In genomic region chr3L:14556774-14557741, dm6 we compare ENCODE assay signal across 5 fruit fly cellular contexts.
TF ChIP-seq lines count a peak whose summit lies in the region.

No protein-coding gene starts in this region.

- no peak for TF ChIP-seq CTCF in whole organism, embryonic (GFP tag; optimal IDR thresholded peaks at IDR 0.05; lab: Kevin White, UChicago)

TF ChIP-seq in whole organism, adult, 20 proteins besides CTCF, POLR2A, EP300 and RAD21:
- TF ChIP-seq cnc (optimal IDR thresholded peaks at IDR 0.05; lab: Kevin White, UChicago) (no peak), Hr96 (GFP tag; optimal IDR thresholded peaks at IDR 0.05; lab: Kevin White, UChicago) (no peak), tj (GFP tag; optimal IDR thresholded peaks at IDR 0.05; lab: Kevin White, UChicago) (no peak), CG1620 (GFP tag; optimal IDR thresholded peaks at IDR 0.05; lab: Kevin White, UChicago) (no peak), cic (GFP tag; optimal IDR thresholded peaks at IDR 0.05; lab: Kevin White, UChicago) (peak; percentile 73), CG33017 (tag; optimal IDR thresholded peaks at IDR 0.05; lab: Kevin White, UChicago) (peak; percentile 77), CG14711 (tag; optimal IDR thresholded peaks at IDR 0.05; lab: Kevin White, UChicago) (peak; percentile 38), CG7101 (tag; optimal IDR thresholded peaks at IDR 0.05; lab: Kevin White, UChicago) (peak; percentile 57), ovo (GFP tag; optimal IDR thresholded peaks at IDR 0.05; lab: Kevin White, UChicago) (no peak), Clk (GFP tag; optimal IDR thresholded peaks at IDR 0.05; lab: Kevin White, UChicago) (no peak), kay (GFP tag; lab: Kevin White, UChicago; ENCODE audit: borderline replicate concordance) (peak; percentile 88)
TF ChIP-seq in whole organism, adult: peak in this region for 5.

TF ChIP-seq in whole organism, embryonic, 481 proteins besides CTCF, POLR2A, EP300 and RAD21:
- no peak for TF ChIP-seq ftz-f1 (GFP tag; optimal IDR thresholded peaks at IDR 0.05; lab: Kevin White, UChicago)
- no peak for TF ChIP-seq Lim3 (GFP tag; IDR thresholded peaks at IDR 0.05; lab: Robert Waterston, UW)
- no peak for TF ChIP-seq CG18619 (GFP tag; optimal IDR thresholded peaks at IDR 0.05; lab: Kevin White, UChicago)
- TF ChIP-seq Dll (GFP tag; IDR thresholded peaks at IDR 0.05; lab: Robert Waterston, UW; ENCODE audit: partially characterized antibody), result no peak
- TF ChIP-seq D19A (tag; optimal IDR thresholded peaks at IDR 0.05; lab: Kevin White, UChicago), result peak; percentile 59
- TF ChIP-seq Bdp1 (GFP tag; optimal IDR thresholded peaks at IDR 0.05; lab: Kevin White, UChicago), result no peak
- no peak for TF ChIP-seq fd64A (GFP tag; optimal IDR thresholded peaks at IDR 0.05; lab: Kevin White, UChicago)
- TF ChIP-seq CG12744 (GFP tag; optimal IDR thresholded peaks at IDR 0.05; lab: Kevin White, UChicago), result no peak

TF ChIP-seq in whole organism, prepupa, 60 proteins besides CTCF, POLR2A, EP300 and RAD21:
- TF ChIP-seq CG3032 (tag; optimal IDR thresholded peaks at IDR 0.05; lab: Kevin White, UChicago), result peak; percentile 1
- peak; percentile 37 for TF ChIP-seq Eip78C (GFP tag; lab: Kevin White, UChicago)
- TF ChIP-seq Hr39 (GFP tag; optimal IDR thresholded peaks at IDR 0.05; lab: Kevin White, UChicago), result no peak
- TF ChIP-seq Blimp-1 (GFP tag; optimal IDR thresholded peaks at IDR 0.05; lab: Kevin White, UChicago), result no peak
- no peak for TF ChIP-seq Smox (GFP tag; optimal IDR thresholded peaks at IDR 0.05; lab: Kevin White, UChicago)
- TF ChIP-seq Met (GFP tag; optimal IDR thresholded peaks at IDR 0.05; lab: Kevin White, UChicago), result no peak
- no peak for TF ChIP-seq CG15336 (GFP tag; IDR thresholded peaks at IDR 0.05; lab: Robert Waterston, UW)
- TF ChIP-seq fd85E (GFP tag; optimal IDR thresholded peaks at IDR 0.05; lab: Kevin White, UChicago), result no peak
- peak; percentile 90 for TF ChIP-seq svp (GFP tag; lab: Kevin White, UChicago)
- TF ChIP-seq dac (GFP tag; optimal IDR thresholded peaks at IDR 0.05; lab: Kevin White, UChicago), result no peak
- TF ChIP-seq Ets21C (GFP tag; optimal IDR thresholded peaks at IDR 0.05; lab: Kevin White, UChicago), result no peak
- TF ChIP-seq acj6 (GFP tag; optimal IDR thresholded peaks at IDR 0.05; lab: Kevin White, UChicago), result no peak

TF ChIP-seq in whole organism, pupa, 21 proteins besides CTCF, POLR2A, EP300 and RAD21:
- TF ChIP-seq CG17806 (tag; optimal IDR thresholded peaks at IDR 0.05; lab: Kevin White, UChicago) (peak; percentile 23), CG8159 (tag; optimal IDR thresholded peaks at IDR 0.05; lab: Kevin White, UChicago) (peak; percentile 28), CG32121 (GFP tag; IDR thresholded peaks at IDR 0.05; lab: Robert Waterston, UW) (no peak)

TF ChIP-seq in whole organism, wandering third instar larva, 38 proteins besides CTCF, POLR2A, EP300 and RAD21:
- TF ChIP-seq sage (GFP tag; optimal IDR thresholded peaks at IDR 0.05; lab: Kevin White, UChicago) (no peak), HLH106 (tag; optimal IDR thresholded peaks at IDR 0.05; lab: Kevin White, UChicago) (peak; percentile 36), GATAd (GFP tag; optimal IDR thresholded peaks at IDR 0.05; lab: Kevin White, UChicago) (no peak)
TF ChIP-seq in whole organism, wandering third instar larva: peak in this region for 1.
